Worm (Caenorhabditis elegans): ENCODE data around the gene F46C5.10.

Gene F46C5.10

ce11 chrII:8789828-8790558, 28.8 kb downstream of the F46C5.10 start, which contains the start of gene F07H5.13 (continued):
- peak; percentile 9 for TF ChIP-seq zip-4 (GFP tag; optimal IDR thresholded peaks at IDR 0.05)
- TF ChIP-seq ztf-4 (tag; optimal IDR thresholded peaks at IDR 0.05): peak; percentile 81

- TF ChIP-seq snpc-4 (tag; optimal IDR thresholded peaks at IDR 0.05) (no peak), unc-130 (tag; optimal IDR thresholded peaks at IDR 0.05) (no peak), hlh-17 (GFP tag; optimal IDR thresholded peaks at IDR 0.05; ENCODE audit: borderline replicate concordance) (no peak), nhr-85 (tag) (peak; percentile 64)
These were observed 30.1 kb downstream of the F46C5.10 start for ce11 chrII:8788752-8789151.

- peak; percentile 94 for TF ChIP-seq irx-1 (tag; optimal IDR thresholded peaks at IDR 0.05)
- peak; percentile 98 for TF ChIP-seq mep-1 (tag; optimal IDR thresholded peaks at IDR 0.05)
- peak; percentile 92 for TF ChIP-seq ceh-88 (GFP tag; IDR thresholded peaks at IDR 0.05)
- peak; percentile 96 for TF ChIP-seq skn-1 (tag; optimal IDR thresholded peaks at IDR 0.05)
- peak; percentile 82 for TF ChIP-seq elt-2 (tag; optimal IDR thresholded peaks at IDR 0.05)
- peak in 1 of 2 experiments; percentile 94 for TF ChIP-seq mdl-1 (tag; optimal IDR thresholded peaks at IDR 0.05)
- TF ChIP-seq unc-86 (tag; optimal IDR thresholded peaks at IDR 0.05): peak; percentile 97
- TF ChIP-seq jun-1 (tag; optimal IDR thresholded peaks at IDR 0.05): peak; percentile 96
- peak; percentile 93 to 94 for TF ChIP-seq lsy-2 (tag; optimal IDR thresholded peaks at IDR 0.05)
- peak; percentile 75 for TF ChIP-seq fkh-10 (GFP tag; optimal IDR thresholded peaks at IDR 0.05)
- TF ChIP-seq ceh-82 (tag; optimal IDR thresholded peaks at IDR 0.05): peak; percentile 75 to 89 (median 82)
- TF ChIP-seq egl-13 (tag; optimal IDR thresholded peaks at IDR 0.05): peak; percentile 93
- TF ChIP-seq lin-14 (GFP tag; optimal IDR thresholded peaks at IDR 0.05): peak; percentile 98
- TF ChIP-seq fkh-4 (tag; optimal IDR thresholded peaks at IDR 0.05; ENCODE audit: borderline replicate concordance): peak; percentile 82
- no peak for TF ChIP-seq ces-1 (GFP tag; optimal IDR thresholded peaks at IDR 0.05)
- TF ChIP-seq ceh-8 (GFP tag; optimal IDR thresholded peaks at IDR 0.05): peak; percentile 94
- TF ChIP-seq unc-30 (tag; optimal IDR thresholded peaks at IDR 0.05): no peak
- peak; percentile 77 to 83 (median 81) for TF ChIP-seq dpl-1 (GFP tag; optimal IDR thresholded peaks at IDR 0.05)
- no peak for TF ChIP-seq hlh-4 (tag; optimal IDR thresholded peaks at IDR 0.05)
- peak; percentile 88 to 94 for TF ChIP-seq lin-35 (GFP tag; optimal IDR thresholded peaks at IDR 0.05)
- peak; percentile 23 for TF ChIP-seq lin-15B (tag; optimal IDR thresholded peaks at IDR 0.05)
- TF ChIP-seq sptf-1 (tag; optimal IDR thresholded peaks at IDR 0.05): no peak
- TF ChIP-seq rnt-1 (tag; optimal IDR thresholded peaks at IDR 0.05): peak; percentile 94
- peak; percentile 18 for TF ChIP-seq ceh-63 (GFP tag; optimal IDR thresholded peaks at IDR 0.05)
- peak; percentile 93 for TF ChIP-seq C16A3.4 (tag; optimal IDR thresholded peaks at IDR 0.05)
- TF ChIP-seq pqm-1 (tag; optimal IDR thresholded peaks at IDR 0.05): no peak
- TF ChIP-seq pag-3 (tag; optimal IDR thresholded peaks at IDR 0.05; ENCODE audit: borderline replicate concordance, insufficient read depth): no peak
- TF ChIP-seq C34B4.2 (tag; optimal IDR thresholded peaks at IDR 0.05): no peak
- TF ChIP-seq C04F5.9 (tag; optimal IDR thresholded peaks at IDR 0.05): peak; percentile 78
- peak; percentile 99 for TF ChIP-seq nhr-85 (tag)
- no peak for TF ChIP-seq unc-98 (GFP tag; IDR thresholded peaks at IDR 0.05)
- TF ChIP-seq nhr-84 (tag; optimal IDR thresholded peaks at IDR 0.05): no peak
- peak; percentile 5 for TF ChIP-seq zag-1 (tag; optimal IDR thresholded peaks at IDR 0.05)
- peak; percentile 79 for TF ChIP-seq sup-37 (GFP tag; optimal IDR thresholded peaks at IDR 0.05)
- peak; percentile 43 for TF ChIP-seq nhr-28 (tag; optimal IDR thresholded peaks at IDR 0.05)
- peak; percentile 94 for TF ChIP-seq lin-13 (GFP tag; optimal IDR thresholded peaks at IDR 0.05)
- peak; percentile 33 for TF ChIP-seq Y116A8C.19 (tag; optimal IDR thresholded peaks at IDR 0.05; ENCODE audit: borderline replicate concordance)
- peak; percentile 96 for TF ChIP-seq nhr-19 (GFP tag; conservative IDR thresholded peaks at IDR 0.05)
- TF ChIP-seq aly-2 (tag; optimal IDR thresholded peaks at IDR 0.05): peak; percentile 74
- TF ChIP-seq F16B12.6 (tag; optimal IDR thresholded peaks at IDR 0.05): peak; percentile 61
- no peak for TF ChIP-seq ets-5 (GFP tag; IDR thresholded peaks at IDR 0.05)
- TF ChIP-seq nhr-77 (tag; optimal IDR thresholded peaks at IDR 0.05): peak; percentile 83
These were observed 31.5 kb downstream of the F46C5.10 start for ce11 chrII:8787376-8787775.

All from whole organism, L1 larva.